Fruit fly (Drosophila melanogaster) whole organism, prepupa: ENCODE results near the gene Chpf.

Source experiments
- CG1621 ChIP-seq: fragments of 200-800 bp; sonication (Bioruptor generic); optimal IDR thresholded peaks from 3 replicates; lab custom pipeline; 2018; ENCODE audit warnings: missing biosample characterization, mild to moderate bottlenecking, missing genetic modification characterization
- CG8632 ChIP-seq: fragments of 200-800 bp; sonication (Bioruptor generic); optimal IDR thresholded peaks from 3 replicates; lab custom pipeline; 2016; ENCODE audit warnings: missing biosample characterization, missing genetic modification characterization
- Eip78C ChIP-seq: fragments of 200-800 bp; sonication (Bioruptor generic); peaks from one replicate; lab custom pipeline; 2016; ENCODE audit warnings: missing biosample characterization, missing genetic modification characterization
- OdsH ChIP-seq: fragments of 200-800 bp; sonication (Bioruptor generic); optimal IDR thresholded peaks from 3 replicates; lab custom pipeline; 2016; ENCODE audit warnings: missing biosample characterization, missing genetic modification characterization
- Sox102F ChIP-seq: fragments of 200-800 bp; sonication (Bioruptor generic); optimal IDR thresholded peaks from 2 replicates; lab custom pipeline; 2016; ENCODE audit warnings: missing biosample characterization, mild to moderate bottlenecking, missing genetic modification characterization
- net ChIP-seq: fragments of 200-800 bp; sonication (Bioruptor generic); optimal IDR thresholded peaks from 3 replicates; lab custom pipeline; 2016; ENCODE audit warnings: missing biosample characterization, missing genetic modification characterization

dm6 chrX:13134811-13135210 lies 22.5 kb upstream of the Chpf start:
- TF ChIP-seq CG8632 (GFP tag; lab: Kevin White, UChicago) (no peak), Eip78C (GFP tag; lab: Kevin White, UChicago) (no peak), OdsH (no peak), Sox102F (GFP tag; lab: Kevin White, UChicago) (no peak), CG1621 (tag; lab: Kevin White, UChicago) (no peak), net (no peak)
